Worm (Caenorhabditis elegans) whole organism, mixed stage, embryonic: ENCODE data around the gene srsx-39.

Source experiments
- blmp-1 ChIP-seq: fragments of 150-350 bp; optimal IDR thresholded peaks from 2 replicates; lab custom pipeline; 2014; ENCODE audit warnings: missing biosample characterization, missing genetic modification characterization
- ces-1 ChIP-seq: fragments of 150-350 bp; optimal IDR thresholded peaks from 2 replicates; lab custom pipeline; 2014; ENCODE audit warnings: missing biosample characterization, missing genetic modification reagents, missing genetic modification characterization
- lin-13 ChIP-seq: fragments of 150-350 bp; optimal IDR thresholded peaks from 2 replicates; lab custom pipeline; 2014; ENCODE audit warnings: missing biosample characterization, missing genetic modification characterization
- nhr-76 ChIP-seq: sonication (generic microtip); optimal IDR thresholded peaks from 2 replicates; lab custom pipeline; 2017; ENCODE audit warnings: missing biosample characterization, missing genetic modification characterization
- snpc-4 ChIP-seq: fragments of 150-350 bp; optimal IDR thresholded peaks from 2 replicates; lab custom pipeline; 2014; ENCODE audit warnings: missing biosample characterization, missing genetic modification characterization
- tbx-8 ChIP-seq: fragments of 200-800 bp; sonication (Bioruptor generic); optimal IDR thresholded peaks from 2 replicates; lab custom pipeline; 2018; ENCODE audit warnings: mild to moderate bottlenecking, missing genetic modification characterization, moderate library complexity, missing compliant biosample characterization

ce11 chrV:15253529-15253928, 3.0 kb downstream of the srsx-39 start, which contains the start of gene srbc-75:
- no peak for TF ChIP-seq blmp-1 (tag; lab: Kevin White, UChicago)
- no peak for TF ChIP-seq nhr-76 (tag; lab: Kevin White, UChicago)
- TF ChIP-seq ces-1 (GFP tag; lab: Kevin White, UChicago): no peak
- TF ChIP-seq lin-13 (tag; lab: Kevin White, UChicago): no peak
- TF ChIP-seq snpc-4 (tag; lab: Kevin White, UChicago): no peak
- no peak for TF ChIP-seq tbx-8 (GFP tag; lab: Kevin White, UChicago)
